Worm (Caenorhabditis elegans): ENCODE results near the gene F54D12.9.

DNA sequence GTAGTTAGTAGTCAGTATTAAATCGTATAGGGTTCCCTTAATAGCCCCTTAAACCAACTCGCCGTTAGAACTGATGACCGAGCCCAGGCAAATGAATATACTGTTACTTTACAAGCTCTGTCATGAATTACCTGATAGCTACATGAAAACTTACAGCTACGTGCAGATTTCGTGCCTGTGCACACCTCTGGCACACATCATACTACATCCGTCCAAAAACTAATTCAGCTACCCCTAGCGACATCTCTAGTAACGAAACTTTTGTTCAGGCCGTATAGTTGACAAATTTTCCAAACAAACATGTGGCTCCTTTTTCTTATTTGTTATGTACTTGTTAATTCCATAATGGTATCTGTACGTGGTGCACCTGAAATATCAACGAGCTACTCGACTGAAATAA, 18.6 kb upstream of the F54D12.9 start, which contains the start of gene F54D12.1:
- no peak for TF ChIP-seq nhr-11 (tag; optimal IDR thresholded peaks at IDR 0.05)
- TF ChIP-seq fos-1 (tag; optimal IDR thresholded peaks at IDR 0.05) = no peak

Measured in whole organism, L1 larva.